Worm (Caenorhabditis elegans) whole organism, late embryonic: ENCODE results near the gene R08F11.7.

Experiments
- ama-1 ChIP-seq: fragments of 150-350 bp; optimal IDR thresholded peaks from 2 replicates; lab custom pipeline; 2014
- ceh-24 ChIP-seq: sonication (generic microtip); optimal IDR thresholded peaks from 2 replicates; lab custom pipeline; 2016; ENCODE audit warnings: mild to moderate bottlenecking, missing genetic modification characterization, missing compliant biosample characterization
- dmd-4 ChIP-seq: sonication (generic microtip); optimal IDR thresholded peaks from 2 replicates; lab custom pipeline; 2016; ENCODE audit warnings: borderline replicate concordance, missing genetic modification characterization, missing compliant biosample characterization
- elt-4 ChIP-seq: sonication (generic microtip); optimal IDR thresholded peaks from 2 replicates; lab custom pipeline; 2016; ENCODE audit warnings: missing genetic modification characterization, missing compliant biosample characterization
- fkh-10 ChIP-seq: fragments of 150-350 bp; optimal IDR thresholded peaks from 2 replicates; lab custom pipeline; 2014; ENCODE audit warnings: missing biosample characterization, missing genetic modification reagents, missing genetic modification characterization
- gmeb-2 ChIP-seq: sonication (generic microtip); optimal IDR thresholded peaks from 2 replicates; lab custom pipeline; 2016; ENCODE audit warnings: missing genetic modification characterization, inconsistent platforms, missing compliant biosample characterization
- hlh-30 ChIP-seq: sonication (generic microtip); optimal IDR thresholded peaks from 2 replicates; lab custom pipeline; 2017; ENCODE audit warnings: antibody characterized with exemption, missing genetic modification characterization, missing compliant biosample characterization; ENCODE audit not compliant: insufficient read depth
- nfya-1 ChIP-seq: sonication (generic microtip); optimal IDR thresholded peaks from 2 replicates; lab custom pipeline; 2017; ENCODE audit warnings: missing genetic modification characterization, mild to moderate bottlenecking, missing compliant biosample characterization, antibody characterized with exemption, moderate library complexity
- nhr-11 ChIP-seq: fragments of 150-350 bp; optimal IDR thresholded peaks from 2 replicates; lab custom pipeline; 2014; ENCODE audit warnings: missing biosample characterization, missing genetic modification characterization
- ref-2 ChIP-seq: sonication (generic microtip); optimal IDR thresholded peaks from 2 replicates; lab custom pipeline; 2016; ENCODE audit warnings: missing genetic modification characterization, missing compliant biosample characterization
- syd-9 ChIP-seq: sonication (generic microtip); optimal IDR thresholded peaks from 2 replicates; lab custom pipeline; 2016; ENCODE audit warnings: mild to moderate bottlenecking, missing genetic modification characterization, moderate library complexity, missing compliant biosample characterization
- unc-3 ChIP-seq, 2 experiments: fragments of 200-800 bp in 1 of 2; sonication (Bioruptor generic) in 1 of 2; sonication (generic microtip) in 1 of 2; conservative IDR thresholded peaks in 1 of 2; optimal IDR thresholded peaks in 1 of 2; 2 replicates each; pipeline versions ENCODE4 v1.3.6 to Lab custom; 2016 to 2022; ENCODE audit warnings: missing compliant biosample characterization in 2 of 2, missing genetic modification characterization in 2 of 2, missing genetic modification reagents in 1 of 2

ce11 chrV:3774653-3775052, 15.2 kb upstream of the R08F11.7 start:
- no peak for TF ChIP-seq dmd-4 (tag; lab: Kevin White, UChicago)
- TF ChIP-seq ref-2 (tag; lab: Kevin White, UChicago), result no peak
- TF ChIP-seq elt-4 (tag; lab: Kevin White, UChicago), result no peak
- TF ChIP-seq gmeb-2 (tag; lab: Kevin White, UChicago), result no peak
- TF ChIP-seq ceh-24, result no peak
- TF ChIP-seq nfya-1, result no peak
- no peak for TF ChIP-seq nhr-11 (tag; lab: Kevin White, UChicago)
- TF ChIP-seq syd-9 (tag; lab: Kevin White, UChicago), result no peak
- no peak for TF ChIP-seq ama-1 (lab: Kevin White, UChicago)
- TF ChIP-seq unc-3 (GFP tag; conservative IDR thresholded peaks at IDR 0.05; lab: Robert Waterston, UW), result no peak
- TF ChIP-seq unc-3 (tag; optimal IDR thresholded peaks at IDR 0.05; lab: Kevin White, UChicago), result no peak
- no peak for TF ChIP-seq fkh-10
- no peak for TF ChIP-seq hlh-30 (tag; lab: Kevin White, UChicago)
